Worm (Caenorhabditis elegans) whole organism, dauer: ENCODE data around the gene C10A4.10.

Source experiments
- unc-62 ChIP-seq: sonication (generic microtip); optimal IDR thresholded peaks from 2 replicates; lab custom pipeline; 2017; ENCODE audit warnings: missing biosample characterization, missing genetic modification reagents, missing genetic modification characterization

The C10A4.10 gene

ce11 chrX:7420571-7420970 is 21.9 kb downstream of the C10A4.10 start, which contains the start of gene C10A4.9:
Gene C10A4.9 (plus strand): TSS chrX:7420871.
- no peak for TF ChIP-seq unc-62 (GFP tag; lab: Kevin White, UChicago)

ce11 chrX:7424813-7425212 is 26.1 kb downstream of the C10A4.10 start, which contains the start of gene mnm-2:
Gene mnm-2 (minus strand): TSS chrX:7424913.
- TF ChIP-seq unc-62 (GFP tag; lab: Kevin White, UChicago): no peak

DNA sequence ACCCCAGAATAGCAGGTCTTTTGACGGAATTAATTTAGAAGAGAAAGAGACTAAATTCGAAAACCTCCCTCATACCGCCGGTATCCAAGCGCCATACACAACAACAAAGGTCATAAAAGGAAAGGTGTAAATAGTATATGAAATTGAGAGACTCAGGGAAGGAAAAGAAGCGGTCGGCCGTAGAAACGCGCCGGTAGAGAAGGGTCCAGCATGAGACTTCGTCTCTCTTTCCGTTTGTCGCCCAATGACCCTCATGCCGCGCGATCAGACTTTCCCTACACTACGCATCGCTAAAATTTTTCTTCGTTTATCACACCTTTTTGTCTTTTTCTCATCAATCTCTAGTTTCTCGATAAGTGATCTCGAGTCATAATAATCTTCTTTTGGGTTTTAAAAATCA is 31.8 kb downstream of the C10A4.10 start:
- TF ChIP-seq unc-62 (GFP tag; lab: Kevin White, UChicago): no peak

- TF ChIP-seq unc-62 (GFP tag; lab: Kevin White, UChicago): no peak
These were observed 32.5 kb downstream of the C10A4.10 start, which contains the start of gene clc-2 for ce11 chrX:7431165-7431564. Gene clc-2 (plus strand): TSS chrX:7431465.

- no peak for TF ChIP-seq unc-62 (GFP tag; lab: Kevin White, UChicago)
These were observed 34.6 kb downstream of the C10A4.10 start, which contains the start of gene clc-5 for ce11 chrX:7433269-7433668. Gene clc-5 (plus strand): TSS chrX:7433569.

DNA sequence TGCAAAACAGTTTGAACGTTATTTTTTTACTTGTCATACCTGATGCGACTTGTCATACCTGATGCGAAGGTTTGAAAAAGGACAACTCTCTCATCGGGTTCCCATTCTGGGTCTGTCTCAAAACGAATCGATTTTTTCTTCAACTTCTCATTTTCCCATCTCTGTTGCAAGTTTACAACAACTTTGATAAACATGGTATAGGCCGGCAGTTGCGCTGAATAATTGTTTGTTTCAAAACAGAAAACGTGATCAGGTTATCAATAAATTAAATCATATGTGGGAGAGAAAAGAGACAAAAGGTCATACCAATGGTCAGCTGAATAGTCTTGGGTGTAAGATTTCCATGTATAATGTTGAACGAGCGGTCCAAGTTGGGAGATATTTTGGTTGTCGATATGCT is 38.2 kb downstream of the C10A4.10 start:
- no peak for TF ChIP-seq unc-62 (GFP tag; lab: Kevin White, UChicago)

DNA sequence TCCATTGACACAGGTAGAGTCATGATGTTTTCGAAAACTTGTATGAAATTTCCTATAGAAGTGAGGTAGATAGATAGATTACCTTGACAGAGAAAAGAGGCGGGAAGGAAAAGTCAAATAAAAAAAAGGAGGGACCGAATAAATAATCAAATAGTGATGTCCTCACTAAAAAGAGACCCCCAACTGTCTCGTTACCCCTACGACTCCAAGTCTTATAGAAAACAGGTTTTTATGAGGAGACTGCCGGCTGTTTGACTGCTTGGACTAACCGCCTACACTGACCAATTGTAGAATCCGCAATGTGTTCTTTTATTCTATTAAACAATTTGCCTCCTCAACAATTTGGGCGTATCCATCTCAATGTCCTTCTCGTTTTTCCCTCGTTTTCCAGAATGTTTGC is 39.3 kb downstream of the C10A4.10 start, which contains the start of gene C01C10.2:
Gene C01C10.2 (minus strand): TSS at position 170 of the 400 bp plus-strand sequence.
- no peak for TF ChIP-seq unc-62 (GFP tag; lab: Kevin White, UChicago)

ce11 chrX:7440102-7440501 is 41.4 kb downstream of the C10A4.10 start:
- no peak for TF ChIP-seq unc-62 (GFP tag; lab: Kevin White, UChicago)

- TF ChIP-seq unc-62 (GFP tag; lab: Kevin White, UChicago): no peak
These were observed 43.8 kb downstream of the C10A4.10 start, which contains the start of gene acl-12 for ce11 chrX:7442477-7442876. Gene acl-12 (minus strand): TSS chrX:7442577.

- no peak for TF ChIP-seq unc-62 (GFP tag; lab: Kevin White, UChicago)
These were observed 47.0 kb downstream of the C10A4.10 start for ce11 chrX:7445734-7446133.

ce11 chrX:7446485-7446884 is 47.8 kb downstream of the C10A4.10 start:
- TF ChIP-seq unc-62 (GFP tag; lab: Kevin White, UChicago): no peak

DNA sequence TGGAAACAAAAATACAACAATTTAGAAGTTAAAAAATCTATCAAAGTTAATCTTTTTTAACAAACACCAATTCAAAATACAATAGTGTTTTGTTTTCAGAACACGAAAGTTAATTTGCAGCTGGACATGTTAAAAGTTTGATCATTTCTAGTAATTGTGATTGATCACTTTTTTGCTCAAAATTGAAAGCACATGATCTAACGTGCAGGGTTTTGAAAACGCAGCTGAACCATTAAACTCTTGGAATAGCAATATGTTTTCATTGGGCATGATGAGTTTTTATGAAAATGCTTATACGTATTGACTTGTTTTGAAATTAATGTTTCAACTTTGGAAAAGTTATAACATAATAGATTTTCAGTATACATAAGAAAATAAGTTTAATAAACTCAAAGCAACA is 48.7 kb downstream of the C10A4.10 start:
- TF ChIP-seq unc-62 (GFP tag; lab: Kevin White, UChicago): no peak
